Worm (Caenorhabditis elegans): ENCODE data around the gene col-36.

Gene col-36

DNA sequence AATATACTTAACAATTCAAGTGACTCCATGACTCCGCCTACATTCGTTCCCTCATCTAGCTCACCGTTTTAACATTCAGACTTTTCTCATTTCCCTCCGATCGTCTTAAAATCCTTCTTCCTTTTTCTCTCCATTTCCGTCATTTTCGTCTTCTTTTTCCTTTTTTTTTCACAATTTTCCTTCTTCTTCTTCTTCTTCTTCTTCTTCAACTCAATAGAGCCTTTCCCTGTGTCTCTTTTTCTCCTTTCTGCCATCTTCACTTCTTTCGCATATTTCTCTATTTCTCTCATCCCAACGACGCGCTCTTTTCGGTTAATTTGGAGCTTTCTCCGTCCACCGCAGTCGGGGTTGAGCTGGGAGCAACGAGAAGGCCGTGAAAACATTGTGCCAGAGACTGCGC is 14.0 kb upstream of the col-36 start (continued):
- TF ChIP-seq F44E2.7 (GFP tag; IDR thresholded peaks at IDR 0.05), result no peak
- TF ChIP-seq dpl-1 (GFP tag; optimal IDR thresholded peaks at IDR 0.05), result no peak
- TF ChIP-seq T26A8.4 (GFP tag; IDR thresholded peaks at IDR 0.05), result no peak
- TF ChIP-seq ceh-28 (tag; optimal IDR thresholded peaks at IDR 0.05), result no peak
- TF ChIP-seq daf-16 (GFP tag; optimal IDR thresholded peaks at IDR 0.05), result no peak
- no peak for TF ChIP-seq daf-16 (tag; optimal IDR thresholded peaks at IDR 0.05)
- TF ChIP-seq saeg-2 (GFP tag; IDR thresholded peaks at IDR 0.05), result no peak
- no peak for TF ChIP-seq unc-130 (GFP tag; optimal IDR thresholded peaks at IDR 0.05)
- no peak for TF ChIP-seq dmd-9 (GFP tag; IDR thresholded peaks at IDR 0.05)
- TF ChIP-seq hlh-30 (tag; optimal IDR thresholded peaks at IDR 0.05; ENCODE audit: insufficient read depth), result no peak
- peak; percentile 21 for TF ChIP-seq rbr-2 (tag; optimal IDR thresholded peaks at IDR 0.05)
- TF ChIP-seq ZK337.2 (GFP tag; IDR thresholded peaks at IDR 0.05), result no peak
- no peak for TF ChIP-seq lin-13 (GFP tag; optimal IDR thresholded peaks at IDR 0.05)
- peak; percentile 32 for TF ChIP-seq nhr-11 (tag; optimal IDR thresholded peaks at IDR 0.05)
- no peak for TF ChIP-seq nhr-41 (GFP tag; IDR thresholded peaks at IDR 0.05)
- TF ChIP-seq ama-1 (optimal IDR thresholded peaks at IDR 0.05), result no peak
- no peak for TF ChIP-seq Y48G9A.11 (GFP tag; IDR thresholded peaks at IDR 0.05)
- no peak for TF ChIP-seq lin-39 (tag; optimal IDR thresholded peaks at IDR 0.05)
- TF ChIP-seq aly-2 (tag; optimal IDR thresholded peaks at IDR 0.05), result no peak
- peak; percentile 45 for TF ChIP-seq mep-1 (tag; optimal IDR thresholded peaks at IDR 0.05)
- TF ChIP-seq mdt-29 (GFP tag; IDR thresholded peaks at IDR 0.05), result no peak
- TF ChIP-seq Y105C5A.15 (GFP tag; IDR thresholded peaks at IDR 0.05), result no peak
- TF ChIP-seq attf-4 (tag; optimal IDR thresholded peaks at IDR 0.05), result no peak
- TF ChIP-seq ceh-44 (GFP tag; IDR thresholded peaks at IDR 0.05), result no peak
- no peak for TF ChIP-seq hif-1 (tag; optimal IDR thresholded peaks at IDR 0.05)
- no peak for TF ChIP-seq nhr-42 (GFP tag; IDR thresholded peaks at IDR 0.05)
- no peak for TF ChIP-seq ceh-32 (tag; optimal IDR thresholded peaks at IDR 0.05; ENCODE audit: poor library complexity)
- no peak for TF ChIP-seq pha-4 (GFP tag; IDR thresholded peaks at IDR 0.05)
- TF ChIP-seq pha-4 (tag; optimal IDR thresholded peaks at IDR 0.05), result no peak
- no peak for TF ChIP-seq jun-1 (tag; optimal IDR thresholded peaks at IDR 0.05)
- no peak for TF ChIP-seq zag-1 (tag; optimal IDR thresholded peaks at IDR 0.05)
- TF ChIP-seq zfp-2 (tag; optimal IDR thresholded peaks at IDR 0.05), result no peak
- 0 out of 2 replicates have a peak, but pooled peaks have one; percentile 31 for TF ChIP-seq ctbp-1 (GFP tag; IDR thresholded peaks at IDR 0.05)
- no peak for TF ChIP-seq snpc-4 (tag; optimal IDR thresholded peaks at IDR 0.05)
- peak; percentile 90 for TF ChIP-seq aha-1 (tag)
- no peak for TF ChIP-seq lin-29 (GFP tag; IDR thresholded peaks at IDR 0.05)
- TF ChIP-seq arid-1 (GFP tag; conservative IDR thresholded peaks at IDR 0.05), result no peak

ce11 chrII:7176108-7176507 is 7.5 kb upstream of the col-36 start:
- TF ChIP-seq fkh-10 (GFP tag; optimal IDR thresholded peaks at IDR 0.05) (peak; percentile 74), mdl-1 (tag; optimal IDR thresholded peaks at IDR 0.05) (no peak), mxl-2 (GFP tag; conservative IDR thresholded peaks at IDR 0.05) (no peak), arid-1 (GFP tag; conservative IDR thresholded peaks at IDR 0.05) (no peak)

ce11 chrII:7174843-7175242 is 6.2 kb upstream of the col-36 start, which contains the start of gene glc-4:
TSS of gene glc-4 (minus strand) at chrII:7174943.
- TF ChIP-seq F49E8.2 (tag; optimal IDR thresholded peaks at IDR 0.05; ENCODE audit: borderline replicate concordance), result no peak
- no peak for TF ChIP-seq snpc-4 (tag; optimal IDR thresholded peaks at IDR 0.05)
- no peak for TF ChIP-seq snpc-1.2 (GFP tag; IDR thresholded peaks at IDR 0.05)
- no peak for TF ChIP-seq Y48G9A.11 (GFP tag; IDR thresholded peaks at IDR 0.05)
- no peak for TF ChIP-seq D1046.2 (GFP tag; IDR thresholded peaks at IDR 0.05)
- TF ChIP-seq unc-62 (GFP tag; optimal IDR thresholded peaks at IDR 0.05 in 1 of 2), result no peak
- no peak for TF ChIP-seq unc-62 (tag; optimal IDR thresholded peaks at IDR 0.05)
- no peak for TF ChIP-seq ztf-11 (tag; optimal IDR thresholded peaks at IDR 0.05)
- no peak for TF ChIP-seq hlh-30 (tag; optimal IDR thresholded peaks at IDR 0.05; ENCODE audit: insufficient read depth)
- no peak for TF ChIP-seq egl-27 (tag; optimal IDR thresholded peaks at IDR 0.05)
- TF ChIP-seq arid-1 (GFP tag; conservative IDR thresholded peaks at IDR 0.05), result no peak
- TF ChIP-seq Y5F2A.4 (GFP tag; optimal IDR thresholded peaks at IDR 0.05), result no peak
- TF ChIP-seq mdt-29 (GFP tag; IDR thresholded peaks at IDR 0.05), result no peak
- TF ChIP-seq dmd-9 (GFP tag; IDR thresholded peaks at IDR 0.05), result no peak
- no peak for TF ChIP-seq skn-1 (tag; optimal IDR thresholded peaks at IDR 0.05)
- no peak for TF ChIP-seq nhr-10 (tag; optimal IDR thresholded peaks at IDR 0.05)
